Fruit fly (Drosophila melanogaster) whole organism, embryonic: ENCODE data around the gene CG12546.

Experiments
- Adf1 ChIP-seq: fragments of 200-800 bp; sonication (Bioruptor generic); IDR thresholded peaks from 2 replicates; pipeline ENCODE4 v1.3.6; 2022; ENCODE audit warnings: missing biosample characterization, missing genetic modification characterization
- Bgb ChIP-seq: fragments of 200-800 bp; sonication (Bioruptor generic); IDR thresholded peaks from 2 replicates; pipeline ENCODE4 v1.3.6; 2022; ENCODE audit warnings: missing biosample characterization, missing genetic modification characterization; ENCODE audit not compliant: partially characterized antibody
- Bteb2 ChIP-seq: fragments of 200-800 bp; sonication (Bioruptor generic); optimal IDR thresholded peaks from 2 replicates; lab custom pipeline; 2016; ENCODE audit warnings: missing biosample characterization, missing genetic modification characterization
- CG10565 ChIP-seq: fragments of 200-800 bp; sonication (Bioruptor generic); optimal IDR thresholded peaks from 3 replicates; lab custom pipeline; 2016; ENCODE audit warnings: missing biosample characterization, mild to moderate bottlenecking, missing genetic modification characterization
- CG11504 ChIP-seq: fragments of 200-800 bp; sonication (Bioruptor generic); optimal IDR thresholded peaks from 3 replicates; lab custom pipeline; 2019; ENCODE audit warnings: missing biosample characterization, mild to moderate bottlenecking, missing genetic modification characterization, moderate library complexity
- CG12155 ChIP-seq: fragments of 200-800 bp; sonication (Bioruptor generic); optimal IDR thresholded peaks from 3 replicates; lab custom pipeline; 2016; ENCODE audit warnings: missing biosample characterization, missing genetic modification characterization
- CG12391 ChIP-seq: fragments of 200-800 bp; sonication (Bioruptor generic); optimal IDR thresholded peaks from 3 replicates; lab custom pipeline; 2018; ENCODE audit warnings: missing biosample characterization, mild to moderate bottlenecking, missing genetic modification characterization, moderate library complexity
- CG12769 ChIP-seq: fragments of 200-800 bp; sonication (Bioruptor generic); optimal IDR thresholded peaks from 2 replicates; lab custom pipeline; 2019; ENCODE audit warnings: missing biosample characterization, mild to moderate bottlenecking, missing genetic modification characterization, moderate library complexity
- CG12942 ChIP-seq: fragments of 200-800 bp; sonication (Bioruptor generic); optimal IDR thresholded peaks from 3 replicates; lab custom pipeline; 2016; ENCODE audit warnings: missing biosample characterization, missing genetic modification characterization
- CG13123 ChIP-seq: fragments of 200-800 bp; sonication (Bioruptor generic); optimal IDR thresholded peaks from 2 replicates; lab custom pipeline; 2016; ENCODE audit warnings: missing biosample characterization, missing genetic modification characterization
- CG15479 ChIP-seq: fragments of 200-800 bp; sonication (Bioruptor generic); optimal IDR thresholded peaks from 3 replicates; lab custom pipeline; 2019; ENCODE audit warnings: missing biosample characterization, mild to moderate bottlenecking, missing genetic modification characterization, moderate library complexity
- CG18476 ChIP-seq: fragments of 200-800 bp; sonication (Bioruptor generic); optimal IDR thresholded peaks from 2 replicates; lab custom pipeline; 2016; ENCODE audit warnings: missing biosample characterization, mild to moderate bottlenecking, missing genetic modification characterization
- CG18599 ChIP-seq: fragments of 200-800 bp; sonication (Bioruptor generic); optimal IDR thresholded peaks from 3 replicates; lab custom pipeline; 2017; ENCODE audit warnings: missing biosample characterization, missing genetic modification characterization, mild to moderate bottlenecking, moderate library complexity, missing genetic modification reagents
- CG18764 ChIP-seq: fragments of 200-800 bp; sonication (Bioruptor generic); optimal IDR thresholded peaks from 3 replicates; lab custom pipeline; 2016; ENCODE audit warnings: missing biosample characterization, missing genetic modification characterization
- CG2199 ChIP-seq: fragments of 200-800 bp; sonication (Bioruptor generic); IDR thresholded peaks from 3 replicates; pipeline ENCODE4 v1.3.6; 2022; ENCODE audit warnings: missing biosample characterization, missing genetic modification characterization
- CG2889 ChIP-seq: fragments of 200-800 bp; sonication (Bioruptor generic); IDR thresholded peaks from 3 replicates; pipeline ENCODE4 v1.3.6; 2022; ENCODE audit warnings: missing biosample characterization, missing genetic modification characterization
- CG3407 ChIP-seq: fragments of 200-800 bp; sonication (Bioruptor generic); optimal IDR thresholded peaks from 2 replicates; lab custom pipeline; 2018; ENCODE audit warnings: missing biosample characterization, mild to moderate bottlenecking, missing genetic modification characterization
- CG34376 ChIP-seq: fragments of 200-800 bp; sonication (Bioruptor generic); optimal IDR thresholded peaks from 2 replicates; lab custom pipeline; 2018; ENCODE audit warnings: missing biosample characterization, mild to moderate bottlenecking, missing genetic modification characterization
- CG5245 ChIP-seq: fragments of 200-800 bp; sonication (Bioruptor generic); optimal IDR thresholded peaks from 3 replicates; lab custom pipeline; 2016; ENCODE audit warnings: missing biosample characterization, missing genetic modification characterization
- CG6254 ChIP-seq: fragments of 200-800 bp; sonication (Bioruptor generic); optimal IDR thresholded peaks from 3 replicates; lab custom pipeline; 2017; ENCODE audit warnings: mild to moderate bottlenecking, missing biosample characterization, missing genetic modification reagents, missing genetic modification characterization
- CG7786 ChIP-seq: fragments of 200-800 bp; sonication (Bioruptor generic); optimal IDR thresholded peaks from 2 replicates; lab custom pipeline; 2016; ENCODE audit warnings: missing biosample characterization, missing genetic modification characterization
- CG8290 ChIP-seq, 3 experiments: fragments of 200-800 bp; sonication (Bioruptor generic); optimal IDR thresholded peaks; 2 replicates each; lab custom pipeline; 2016 to 2019; ENCODE audit warnings: missing biosample characterization in 3 of 3, missing genetic modification characterization in 3 of 3, mild to moderate bottlenecking in 2 of 3, moderate library complexity in 1 of 3
- CkIIα-i1 ChIP-seq: fragments of 200-800 bp; sonication (Bioruptor generic); IDR thresholded peaks from 2 replicates; pipeline ENCODE4 v1.3.6; 2022; ENCODE audit warnings: missing biosample characterization, missing genetic modification characterization
- Elba2 ChIP-seq: fragments of 200-800 bp; sonication (Bioruptor generic); optimal IDR thresholded peaks from 3 replicates; lab custom pipeline; 2016; ENCODE audit warnings: missing biosample characterization, missing genetic modification characterization
- Hey ChIP-seq: fragments of 200-800 bp; sonication (Bioruptor generic); optimal IDR thresholded peaks from 3 replicates; lab custom pipeline; 2018; ENCODE audit warnings: missing biosample characterization, mild to moderate bottlenecking, missing genetic modification characterization
- HmgZ ChIP-seq: fragments of 200-800 bp; sonication (Bioruptor generic); optimal IDR thresholded peaks from 2 replicates; lab custom pipeline; 2018; ENCODE audit warnings: missing biosample characterization, mild to moderate bottlenecking, missing genetic modification characterization
- Hr78 ChIP-seq, 2 experiments: fragments of 200-800 bp in 1 of 2; fragments of >200 bp in 1 of 2; sonication (Bioruptor generic) in 1 of 2; optimal IDR thresholded peaks; 2 replicates each; lab custom pipeline; 2017 to 2019; ENCODE audit warnings: missing biosample characterization in 2 of 2, missing genetic modification characterization in 2 of 2, mild to moderate bottlenecking in 1 of 2, moderate library complexity in 1 of 2
- Jarid2 ChIP-seq: fragments of 200-800 bp; sonication (Bioruptor generic); optimal IDR thresholded peaks from 3 replicates; lab custom pipeline; 2017; ENCODE audit warnings: mild to moderate bottlenecking, missing biosample characterization, missing genetic modification reagents, missing genetic modification characterization
- Med ChIP-seq: fragments of 200-800 bp; sonication (Bioruptor generic); peaks from one replicate; lab custom pipeline; 2016; ENCODE audit warnings: missing biosample characterization, missing genetic modification characterization, mild to moderate bottlenecking, inconsistent platforms, moderate library complexity
- bbx ChIP-seq: fragments of 200-800 bp; sonication (Bioruptor generic); IDR thresholded peaks from 2 replicates; pipeline ENCODE4 v1.3.6; 2022; ENCODE audit warnings: missing biosample characterization, missing genetic modification characterization; ENCODE audit not compliant: partially characterized antibody
- btn ChIP-seq: fragments of 200-800 bp; sonication (Bioruptor generic); optimal IDR thresholded peaks from 2 replicates; lab custom pipeline; 2016; ENCODE audit warnings: missing biosample characterization, missing genetic modification characterization
- crol ChIP-seq: fragments of 200-800 bp; sonication (Bioruptor generic); IDR thresholded peaks from 2 replicates; pipeline ENCODE4 v1.3.6; 2022; ENCODE audit warnings: missing biosample characterization, missing genetic modification characterization
- cwo ChIP-seq: fragments of 200-800 bp; sonication (Bioruptor generic); optimal IDR thresholded peaks from 3 replicates; lab custom pipeline; 2017; ENCODE audit warnings: missing biosample characterization, missing genetic modification characterization, mild to moderate bottlenecking, moderate library complexity, missing genetic modification reagents
- fu2 ChIP-seq: fragments of 200-800 bp; sonication (Bioruptor generic); optimal IDR thresholded peaks from 2 replicates; lab custom pipeline; 2016; ENCODE audit warnings: missing biosample characterization, missing genetic modification characterization
- grn ChIP-seq: fragments of 200-800 bp; sonication (Bioruptor generic); optimal IDR thresholded peaks from 3 replicates; lab custom pipeline; 2017; ENCODE audit warnings: missing biosample characterization, missing genetic modification characterization
- knrl ChIP-seq: fragments of 200-800 bp; sonication (Bioruptor generic); IDR thresholded peaks from 3 replicates; pipeline ENCODE4 v1.3.6; 2022; ENCODE audit warnings: missing biosample characterization, missing genetic modification characterization; ENCODE audit not compliant: partially characterized antibody
- lbe ChIP-seq: fragments of 200-800 bp; sonication (Bioruptor generic); optimal IDR thresholded peaks from 2 replicates; lab custom pipeline; 2016; ENCODE audit warnings: missing biosample characterization, mild to moderate bottlenecking, missing genetic modification characterization
- lola ChIP-seq, 3 experiments: fragments of >200 bp in 2 of 3; fragments of 200-800 bp in 1 of 3; sonication (Bioruptor generic) in 1 of 3; optimal IDR thresholded peaks; 2 replicates each; lab custom pipeline; 2017 to 2019; ENCODE audit warnings: missing biosample characterization in 3 of 3, missing genetic modification characterization in 3 of 3, mild to moderate bottlenecking in 1 of 3, moderate library complexity in 1 of 3
- mld ChIP-seq: fragments of 200-800 bp; sonication (Bioruptor generic); IDR thresholded peaks from 3 replicates; pipeline ENCODE4 v1.3.6; 2022; ENCODE audit warnings: missing biosample characterization, missing genetic modification characterization; ENCODE audit not compliant: partially characterized antibody
- psq ChIP-seq: fragments of 200-800 bp; sonication (Bioruptor generic); optimal IDR thresholded peaks from 2 replicates; lab custom pipeline; 2017; ENCODE audit warnings: missing biosample characterization, missing genetic modification characterization
- sim ChIP-seq: fragments of 200-800 bp; sonication (Bioruptor generic); IDR thresholded peaks from 2 replicates; pipeline ENCODE4 v1.3.6; 2022; ENCODE audit warnings: missing biosample characterization, missing genetic modification characterization
- tgo ChIP-seq: fragments of 200-800 bp; sonication (Bioruptor generic); IDR thresholded peaks from 3 replicates; pipeline ENCODE4 v1.3.6; 2022; ENCODE audit warnings: missing biosample characterization, missing genetic modification characterization
- ttk ChIP-seq: fragments of 200-800 bp; sonication (Bioruptor generic); IDR thresholded peaks from 2 replicates; pipeline ENCODE4 v2.1.2; 2022; ENCODE audit warnings: missing biosample characterization, missing genetic modification characterization
- wor ChIP-seq: fragments of 200-800 bp; sonication (Bioruptor generic); IDR thresholded peaks from 2 replicates; pipeline ENCODE4 v1.3.6; 2022; ENCODE audit warnings: missing biosample characterization, missing genetic modification characterization

CG12546 gene

dm6 chr3L:22741389-22742120 lies 47.9 kb upstream of the CG12546 start, which contains the start of gene CG7369 (continued):
- TF ChIP-seq Med (GFP tag; lab: Kevin White, UChicago) = peak; percentile 95
- peak; percentile 74 for TF ChIP-seq CG13123 (GFP tag; lab: Kevin White, UChicago)
- TF ChIP-seq CG10565 (GFP tag; lab: Kevin White, UChicago) = no peak
- TF ChIP-seq CG18476 (GFP tag; lab: Kevin White, UChicago) = peak; percentile 79
- TF ChIP-seq psq (GFP tag; lab: Kevin White, UChicago) = peak; percentile 56
- peak; percentile 60; the same call in 1 of the 2 replicates for TF ChIP-seq ttk (GFP tag; lab: Robert Waterston, UW)
- TF ChIP-seq CG2889 (GFP tag; lab: Robert Waterston, UW) = peak; percentile 70; the same call in 1 of the 3 replicates
- TF ChIP-seq bbx (GFP tag; lab: Robert Waterston, UW) = peak; percentile 24; the same call in 1 of the 2 replicates
- 0 out of 2 replicates have a peak, but pooled peaks have one; percentile 8 for TF ChIP-seq crol (GFP tag; lab: Robert Waterston, UW)
- peak; percentile 77 for TF ChIP-seq CG7786
- TF ChIP-seq CkIIα-i1 (GFP tag; lab: Robert Waterston, UW) = peak; percentile 56; the same call in 1 of the 2 replicates
- TF ChIP-seq lola (GFP tag; optimal IDR thresholded peaks at IDR 0.05; lab: Kevin White, UChicago) = peak in 1 of 3 experiments; percentile 71
- no peak for TF ChIP-seq sim (GFP tag; lab: Robert Waterston, UW)
- TF ChIP-seq CG12942 (GFP tag; lab: Kevin White, UChicago) = peak; percentile 81
- peak; percentile 51; the same call in 1 of the 3 replicates for TF ChIP-seq mld (GFP tag; lab: Robert Waterston, UW)
- TF ChIP-seq CG5245 (GFP tag; lab: Kevin White, UChicago) = peak; percentile 78
- peak; percentile 87 for TF ChIP-seq CG12391 (tag; lab: Kevin White, UChicago)
- peak; percentile 77 for TF ChIP-seq fu2 (GFP tag; lab: Kevin White, UChicago)
- TF ChIP-seq tgo (GFP tag; lab: Robert Waterston, UW) = peak; percentile 71
- peak; percentile 90 for TF ChIP-seq CG12155
- TF ChIP-seq Adf1 = peak; percentile 50
- TF ChIP-seq CG3407 (GFP tag; lab: Kevin White, UChicago) = peak; percentile 57
- peak; percentile 45 for TF ChIP-seq CG6254 (GFP tag; lab: Kevin White, UChicago)
- TF ChIP-seq CG11504 (tag; lab: Kevin White, UChicago) = peak; percentile 82
- peak; percentile 63 for TF ChIP-seq wor (GFP tag; lab: Robert Waterston, UW)
- TF ChIP-seq Bgb (GFP tag; lab: Robert Waterston, UW) = peak; percentile 50; the same call in 1 of the 2 replicates
- TF ChIP-seq Bteb2 (GFP tag; lab: Kevin White, UChicago) = peak; percentile 73

dm6 chr3L:22737732-22738611 lies 44.4 kb upstream of the CG12546 start, which contains the start of gene CG11241:
Gene CG11241, minus strand, starts transcription at chr3L:22738420.
- TF ChIP-seq CG34376 (GFP tag; lab: Kevin White, UChicago) (peak; percentile 24), CG2199 (GFP tag; lab: Robert Waterston, UW) (0 out of 3 replicates have a peak, but pooled peaks have one; percentile 41), CG8290 (GFP tag; optimal IDR thresholded peaks at IDR 0.05; lab: Kevin White, UChicago) (no peak), CG8290 (tag; optimal IDR thresholded peaks at IDR 0.05; lab: Kevin White, UChicago) (peak in 1 of 2 experiments; percentile 1), cwo (peak; percentile 77), grn (GFP tag; lab: Kevin White, UChicago) (peak; percentile 45), CG18599 (GFP tag; lab: Kevin White, UChicago) (peak; percentile 12), CG15479 (GFP tag; lab: Kevin White, UChicago) (peak; percentile 32), lbe (GFP tag; lab: Kevin White, UChicago) (no peak), Med (GFP tag; lab: Kevin White, UChicago) (peak; percentile 64), knrl (no peak), Hr78 (GFP tag; optimal IDR thresholded peaks at IDR 0.05; lab: Kevin White, UChicago) (peak in 1 of 2 experiments; percentile 18), Jarid2 (GFP tag; lab: Kevin White, UChicago) (peak; percentile 40), Elba2 (GFP tag; lab: Kevin White, UChicago) (peak; percentile 62), CG18764 (GFP tag; lab: Kevin White, UChicago) (no peak), CG12769 (tag; lab: Kevin White, UChicago) (peak; percentile 45), HmgZ (tag; lab: Kevin White, UChicago) (peak; percentile 15), Hey (tag; lab: Kevin White, UChicago) (peak; percentile 72), btn (GFP tag; lab: Kevin White, UChicago) (no peak)
